Worm (Caenorhabditis elegans) whole organism, L2 larva: ENCODE measurements around the gene pals-16.

Experiments used
- aly-2 ChIP-seq: fragments of 150-350 bp; optimal IDR thresholded peaks from 2 replicates; lab custom pipeline; 2014; ENCODE audit warnings: missing biosample characterization, missing genetic modification characterization
- lin-13 ChIP-seq: fragments of 150-350 bp; optimal IDR thresholded peaks from 2 replicates; lab custom pipeline; 2014; ENCODE audit warnings: missing biosample characterization, missing genetic modification reagents, missing genetic modification characterization
- lin-39 ChIP-seq: fragments of 150-350 bp; optimal IDR thresholded peaks from 2 replicates; lab custom pipeline; 2014; ENCODE audit warnings: missing biosample characterization, missing genetic modification reagents, missing genetic modification characterization
- mab-5 ChIP-seq: fragments of 150-350 bp; optimal IDR thresholded peaks from 2 replicates; lab custom pipeline; 2014; ENCODE audit warnings: missing biosample characterization, missing genetic modification characterization
- mdl-1 ChIP-seq, 2 experiments: fragments of 150-350 bp in 1 of 2; sonication (generic microtip) in 1 of 2; optimal IDR thresholded peaks; 2 replicates each; lab custom pipeline; 2017; ENCODE audit warnings: missing biosample characterization in 2 of 2, missing genetic modification characterization in 2 of 2
- nhr-11 ChIP-seq: fragments of 150-350 bp; optimal IDR thresholded peaks from 2 replicates; lab custom pipeline; 2014; ENCODE audit warnings: missing biosample characterization, missing genetic modification characterization
- nhr-25 ChIP-seq: fragments of 150-350 bp; sonication (generic microtip); optimal IDR thresholded peaks from 3 replicates; lab custom pipeline; 2014; ENCODE audit warnings: missing biosample characterization, missing genetic modification characterization
- unc-39 ChIP-seq: fragments of 150-350 bp; optimal IDR thresholded peaks from 2 replicates; lab custom pipeline; 2014; ENCODE audit warnings: missing biosample characterization, missing genetic modification characterization
- unc-55 ChIP-seq: fragments of 150-350 bp; sonication (generic microtip); optimal IDR thresholded peaks from 3 replicates; lab custom pipeline; 2014; ENCODE audit warnings: missing biosample characterization, missing genetic modification reagents, missing genetic modification characterization
- unc-62 ChIP-seq: fragments of 150-350 bp; optimal IDR thresholded peaks from 2 replicates; lab custom pipeline; 2014; ENCODE audit warnings: missing biosample characterization, missing genetic modification reagents, missing genetic modification characterization

ce11 chrIII:1413890-1414613 lies 14.3 kb downstream of the pals-16 start, which contains the start of gene Y82E9BR.14:
- no peak for TF ChIP-seq mab-5 (tag; lab: Kevin White, UChicago)
- no peak for TF ChIP-seq lin-13 (GFP tag; lab: Kevin White, UChicago)
- no peak for TF ChIP-seq nhr-11 (tag; lab: Kevin White, UChicago)
- TF ChIP-seq lin-39 (tag; lab: Kevin White, UChicago), result no peak
- no peak for TF ChIP-seq nhr-25 (tag; lab: Kevin White, UChicago)
- TF ChIP-seq mdl-1 (tag; optimal IDR thresholded peaks at IDR 0.05; lab: Kevin White, UChicago), result no peak
- no peak for TF ChIP-seq unc-39 (tag; lab: Kevin White, UChicago)
- no peak for TF ChIP-seq unc-55 (GFP tag; lab: Kevin White, UChicago)
- TF ChIP-seq unc-62 (GFP tag; lab: Kevin White, UChicago), result no peak
- TF ChIP-seq aly-2 (tag; lab: Kevin White, UChicago), result no peak
